Fruit fly (Drosophila melanogaster) whole organism, adult: Measurements from ENCODE around the gene ClC-a.

ENCODE experiments used
- CG11617 ChIP-seq: fragments of 200-800 bp; sonication (Bioruptor generic); optimal IDR thresholded peaks from 2 replicates; lab custom pipeline; 2017; ENCODE audit warnings: mild to moderate bottlenecking, missing biosample characterization, missing genetic modification reagents, missing genetic modification characterization
- CG12768 ChIP-seq: fragments of 200-800 bp; sonication (Bioruptor generic); optimal IDR thresholded peaks from 2 replicates; lab custom pipeline; 2017; ENCODE audit warnings: missing biosample characterization, missing genetic modification characterization, mild to moderate bottlenecking, moderate library complexity, missing genetic modification reagents
- CG1620 ChIP-seq: fragments of 200-800 bp; sonication (Bioruptor generic); optimal IDR thresholded peaks from 2 replicates; lab custom pipeline; 2016; ENCODE audit warnings: missing biosample characterization, missing genetic modification characterization
- CG33017 ChIP-seq: fragments of 200-800 bp; sonication (Bioruptor generic); optimal IDR thresholded peaks from 2 replicates; lab custom pipeline; 2018; ENCODE audit warnings: missing biosample characterization, mild to moderate bottlenecking, missing genetic modification characterization, moderate library complexity
- CG5204 ChIP-seq: fragments of 200-800 bp; sonication (Bioruptor generic); optimal IDR thresholded peaks from 2 replicates; lab custom pipeline; 2016; ENCODE audit warnings: missing biosample characterization, missing genetic modification characterization
- CG7045 ChIP-seq: fragments of 200-800 bp; sonication (Bioruptor generic); optimal IDR thresholded peaks from 2 replicates; lab custom pipeline; 2017; ENCODE audit warnings: missing biosample characterization, mild to moderate bottlenecking, missing genetic modification characterization
- CG7101 ChIP-seq: fragments of 200-800 bp; sonication (Bioruptor generic); optimal IDR thresholded peaks from 2 replicates; lab custom pipeline; 2018; ENCODE audit warnings: missing biosample characterization, mild to moderate bottlenecking, missing genetic modification characterization, moderate library complexity
- Hr96 ChIP-seq: fragments of 200-800 bp; sonication (Bioruptor generic); optimal IDR thresholded peaks from 2 replicates; lab custom pipeline; 2016; ENCODE audit warnings: missing biosample characterization, missing genetic modification characterization
- bab1 ChIP-seq: fragments of 200-800 bp; sonication (Bioruptor generic); optimal IDR thresholded peaks from 3 replicates; lab custom pipeline; 2019; ENCODE audit warnings: missing biosample characterization, mild to moderate bottlenecking, missing genetic modification characterization, moderate library complexity
- cnc ChIP-seq, 2 experiments: fragments of >200 bp; optimal IDR thresholded peaks; 2 replicates each; lab custom pipeline; 2017
- kay ChIP-seq: fragments of 200-800 bp; sonication (Bioruptor generic); peaks from one replicate; lab custom pipeline; 2016; ENCODE audit warnings: missing biosample characterization, missing genetic modification characterization, borderline replicate concordance
- pad ChIP-seq: fragments of 200-800 bp; sonication (Bioruptor generic); optimal IDR thresholded peaks from 3 replicates; lab custom pipeline; 2017; ENCODE audit warnings: missing biosample characterization, missing genetic modification characterization, mild to moderate bottlenecking, moderate library complexity, missing genetic modification reagents
- tj ChIP-seq: fragments of 200-800 bp; sonication (Bioruptor generic); optimal IDR thresholded peaks from 3 replicates; lab custom pipeline; 2017; ENCODE audit warnings: missing biosample characterization, mild to moderate bottlenecking, missing genetic modification characterization, moderate library complexity

DNA sequence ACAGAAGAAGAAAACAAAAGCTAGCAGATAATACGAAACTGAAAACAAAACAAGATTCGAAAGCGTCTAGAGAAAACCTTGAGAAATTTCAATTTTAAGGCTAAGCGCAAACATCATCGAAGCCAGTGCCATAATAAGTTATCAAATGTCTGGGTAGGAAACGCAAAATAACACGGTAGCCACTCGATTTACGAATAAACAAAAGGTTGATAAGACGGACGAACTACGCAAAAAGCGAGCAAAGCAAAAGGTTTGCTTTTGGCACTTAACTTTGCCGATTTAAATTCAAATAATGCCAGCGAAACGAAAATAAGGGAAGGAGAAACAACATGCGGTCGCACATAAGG, 54.9 kb downstream of the ClC-a start:
- TF ChIP-seq CG33017 (tag; lab: Kevin White, UChicago) (no peak), CG7045 (GFP tag; lab: Kevin White, UChicago) (no peak), kay (no peak), bab1 (GFP tag; lab: Kevin White, UChicago) (no peak), pad (GFP tag; lab: Kevin White, UChicago) (no peak), CG5204 (GFP tag; lab: Kevin White, UChicago) (no peak), cnc (optimal IDR thresholded peaks at IDR 0.05; lab: Kevin White, UChicago) (no peak), tj (GFP tag; lab: Kevin White, UChicago) (no peak), Hr96 (GFP tag; lab: Kevin White, UChicago) (no peak), CG11617 (GFP tag; lab: Kevin White, UChicago) (no peak), CG7101 (tag; lab: Kevin White, UChicago) (no peak), CG1620 (GFP tag; lab: Kevin White, UChicago) (no peak), CG12768 (GFP tag; lab: Kevin White, UChicago) (no peak)
